Fruit fly (Drosophila melanogaster) whole organism, prepupa: ENCODE results near the gene CG32313.

Experiments used
- Blimp-1 ChIP-seq: fragments of 200-800 bp; sonication (Bioruptor generic); optimal IDR thresholded peaks from 3 replicates; lab custom pipeline; 2017; ENCODE audit warnings: missing biosample characterization, missing genetic modification characterization, mild to moderate bottlenecking, moderate library complexity, missing genetic modification reagents
- CG11762 ChIP-seq: fragments of 200-800 bp; sonication (Bioruptor generic); optimal IDR thresholded peaks from 3 replicates; lab custom pipeline; 2016; ENCODE audit warnings: missing biosample characterization, missing genetic modification characterization; ENCODE audit not compliant: insufficient read depth
- CG11902 ChIP-seq: fragments of 200-800 bp; sonication (Bioruptor generic); optimal IDR thresholded peaks from 3 replicates; lab custom pipeline; 2016; ENCODE audit warnings: missing biosample characterization, missing genetic modification characterization
- CG16779 ChIP-seq: fragments of 200-800 bp; sonication (Bioruptor generic); optimal IDR thresholded peaks from 3 replicates; lab custom pipeline; 2017; ENCODE audit warnings: missing biosample characterization, mild to moderate bottlenecking, missing genetic modification characterization
- CG9139 ChIP-seq: fragments of 200-800 bp; sonication (Bioruptor generic); optimal IDR thresholded peaks from 3 replicates; lab custom pipeline; 2017; ENCODE audit warnings: missing biosample characterization, mild to moderate bottlenecking, missing genetic modification characterization
- Eip93F ChIP-seq: fragments of 200-800 bp; sonication (Bioruptor generic); optimal IDR thresholded peaks from 2 replicates; lab custom pipeline; 2016; ENCODE audit warnings: missing biosample characterization, mild to moderate bottlenecking, missing genetic modification characterization
- Ets96B ChIP-seq: fragments of 200-800 bp; optimal IDR thresholded peaks from 2 replicates; lab custom pipeline; 2019; ENCODE audit warnings: missing biosample characterization, mild to moderate bottlenecking, missing genetic modification characterization, moderate library complexity
- Hr39 ChIP-seq: fragments of 200-800 bp; sonication (Bioruptor generic); optimal IDR thresholded peaks from 2 replicates; lab custom pipeline; 2016; ENCODE audit warnings: missing biosample characterization, missing genetic modification characterization
- Lpt ChIP-seq: fragments of 200-800 bp; sonication (Bioruptor generic); optimal IDR thresholded peaks from 3 replicates; lab custom pipeline; 2016; ENCODE audit warnings: missing biosample characterization, missing genetic modification characterization
- pdm3 ChIP-seq: fragments of 200-800 bp; sonication (Bioruptor generic); optimal IDR thresholded peaks from 3 replicates; lab custom pipeline; 2016; ENCODE audit warnings: missing biosample characterization, missing genetic modification characterization
- topi ChIP-seq: fragments of 200-800 bp; sonication (Bioruptor generic); optimal IDR thresholded peaks from 3 replicates; lab custom pipeline; 2016; ENCODE audit warnings: missing biosample characterization, missing genetic modification characterization

- TF ChIP-seq CG16779 (tag; lab: Kevin White, UChicago) = peak; percentile 50
- TF ChIP-seq Ets96B (tag; lab: Kevin White, UChicago) = no peak
- TF ChIP-seq Blimp-1 = no peak
- no peak for TF ChIP-seq CG9139 (GFP tag; lab: Kevin White, UChicago)
- TF ChIP-seq CG11762 (GFP tag; lab: Kevin White, UChicago) = no peak
- TF ChIP-seq Hr39 (GFP tag; lab: Kevin White, UChicago) = no peak
- no peak for TF ChIP-seq topi
- no peak for TF ChIP-seq Lpt (GFP tag; lab: Kevin White, UChicago)
- TF ChIP-seq CG11902 (GFP tag; lab: Kevin White, UChicago) = no peak
- no peak for TF ChIP-seq Eip93F (GFP tag; lab: Kevin White, UChicago)
- no peak for TF ChIP-seq pdm3 (GFP tag; lab: Kevin White, UChicago)
These were observed 22.9 kb upstream of the CG32313 start, which contains the start of gene CG7879 for dm6 chr3L:1568225-1569161.
